Fruit fly (Drosophila melanogaster): ENCODE results near the gene CG13293.

Gene CG13293

DNA sequence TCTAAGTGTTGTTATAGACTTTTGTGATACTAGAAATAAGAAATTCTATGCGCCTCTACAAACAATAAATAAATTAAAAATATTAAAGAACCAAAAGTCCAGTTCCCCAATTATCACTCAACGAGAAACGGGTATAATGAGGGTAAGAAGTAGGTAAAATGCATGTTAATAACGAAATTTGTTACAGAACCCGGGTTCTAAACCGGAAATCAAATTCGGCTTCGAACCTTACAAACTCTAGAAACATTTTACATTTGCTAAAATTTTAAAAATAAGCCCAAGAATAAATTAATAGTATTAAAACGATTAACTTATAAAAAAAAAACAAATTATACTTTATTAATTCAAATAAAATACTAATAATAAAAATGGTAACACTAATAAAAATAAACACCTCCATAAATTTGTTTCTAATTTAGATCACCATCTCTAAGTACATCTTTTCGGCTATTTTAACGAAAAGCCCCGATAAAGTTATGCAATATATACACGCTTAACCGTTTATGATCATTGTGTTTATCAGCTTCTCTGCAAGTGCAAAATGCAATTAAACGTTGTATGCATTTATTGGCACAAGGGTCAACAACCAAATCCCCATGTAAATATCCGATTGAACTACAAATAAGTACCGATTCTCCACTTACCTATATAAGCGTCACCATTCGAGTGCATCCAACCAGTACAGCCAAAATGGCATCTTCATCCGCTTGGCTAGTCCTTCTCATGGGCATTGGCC, 11.1 kb upstream of the CG13293 start, which contains the start of gene CG6602 (continued):
- TF ChIP-seq CG2129 (GFP tag; IDR thresholded peaks at IDR 0.05; ENCODE audit: partially characterized antibody) (no peak), cg (GFP tag; optimal IDR thresholded peaks at IDR 0.05) (no peak), CG9876 (GFP tag; optimal IDR thresholded peaks at IDR 0.05) (peak; percentile 78), caup (GFP tag; optimal IDR thresholded peaks at IDR 0.05; ENCODE audit: severe bottlenecking) (peak; percentile 89), gsb-n (tag; optimal IDR thresholded peaks at IDR 0.05) (peak; percentile 38), CG16815 (GFP tag; optimal IDR thresholded peaks at IDR 0.05) (peak; percentile 35), chn (GFP tag; optimal IDR thresholded peaks at IDR 0.05) (peak; percentile 33), MBD-R2 (GFP tag; IDR thresholded peaks at IDR 0.05) (peak; percentile 43; the same call in 1 of the 2 replicates), Mad (GFP tag; optimal IDR thresholded peaks at IDR 0.05) (peak; percentile 53), CG30431 (GFP tag; optimal IDR thresholded peaks at IDR 0.05) (peak; percentile 67), CG8924 (tag; optimal IDR thresholded peaks at IDR 0.05) (no peak), bcd (GFP tag; optimal IDR thresholded peaks at IDR 0.05) (peak; percentile 87), Ssrp (tag; optimal IDR thresholded peaks at IDR 0.05) (peak; percentile 26), Fer3 (tag; optimal IDR thresholded peaks at IDR 0.05) (peak; percentile 86), zfh2 (GFP tag; optimal IDR thresholded peaks at IDR 0.05) (peak; percentile 38), cas (GFP tag; IDR thresholded peaks at IDR 0.05) (peak; percentile 69), Lhr (GFP tag; optimal IDR thresholded peaks at IDR 0.05) (peak; percentile 41), CTCF (GFP tag; optimal IDR thresholded peaks at IDR 0.05) (peak; percentile 83), Bteb2 (GFP tag; optimal IDR thresholded peaks at IDR 0.05) (peak; percentile 5), Abd-B (GFP tag; optimal IDR thresholded peaks at IDR 0.05) (peak; percentile 18), unc-4 (GFP tag; IDR thresholded peaks at IDR 0.05; ENCODE audit: partially characterized antibody) (no peak), CG32772 (GFP tag; IDR thresholded peaks at IDR 0.05) (peak; percentile 58), Gug (GFP tag; IDR thresholded peaks at IDR 0.05) (peak; percentile 46; the same call in 2 of the 4 replicates), CG1529 (GFP tag; optimal IDR thresholded peaks at IDR 0.05) (peak; percentile 28), otp (GFP tag; IDR thresholded peaks at IDR 0.05) (peak; percentile 76), slou (GFP tag; optimal IDR thresholded peaks at IDR 0.05) (peak; percentile 61), CrebB (tag; optimal IDR thresholded peaks at IDR 0.05) (peak; percentile 5), chif (GFP tag; optimal IDR thresholded peaks at IDR 0.05) (peak; percentile 10 to 51), crc (GFP tag; optimal IDR thresholded peaks at IDR 0.05) (peak; percentile 25), pnt (GFP tag; optimal IDR thresholded peaks at IDR 0.05) (no peak), kay (GFP tag; optimal IDR thresholded peaks at IDR 0.05) (no peak), CG13123 (GFP tag; optimal IDR thresholded peaks at IDR 0.05) (peak; percentile 12), klu (GFP tag; IDR thresholded peaks at IDR 0.05) (0 out of 2 replicates have a peak, but pooled peaks have one; percentile 32), tap (tag; optimal IDR thresholded peaks at IDR 0.05) (peak; percentile 14), B-H2 (GFP tag; optimal IDR thresholded peaks at IDR 0.05) (peak; percentile 68), CG2875 (GFP tag; optimal IDR thresholded peaks at IDR 0.05) (peak; percentile 52), Six4 (GFP tag; optimal IDR thresholded peaks at IDR 0.05) (peak; percentile 26), CG4617 (GFP tag; optimal IDR thresholded peaks at IDR 0.05; ENCODE audit: borderline replicate concordance) (no peak), CG8478 (optimal IDR thresholded peaks at IDR 0.05) (no peak), CG2202 (tag; optimal IDR thresholded peaks at IDR 0.05) (peak; percentile 23), trh (GFP tag; optimal IDR thresholded peaks at IDR 0.05) (peak; percentile 30), CG1832 (GFP tag; optimal IDR thresholded peaks at IDR 0.05) (no peak), Oaz (GFP tag; IDR thresholded peaks at IDR 0.05) (peak; percentile 38; the same call in 1 of the 2 replicates), Optix (GFP tag; IDR thresholded peaks at IDR 0.05) (peak; percentile 5; the same call in 1 of the 3 replicates), CG10431 (GFP tag; optimal IDR thresholded peaks at IDR 0.05) (no peak), vnd (GFP tag; IDR thresholded peaks at IDR 0.05; ENCODE audit: partially characterized antibody) (no peak), hb (GFP tag; IDR thresholded peaks at IDR 0.05; ENCODE audit: partially characterized antibody) (no peak), jigr1 (GFP tag; IDR thresholded peaks at IDR 0.05) (no peak; the same call in 2 of the 3 replicates), wek (GFP tag; optimal IDR thresholded peaks at IDR 0.05) (peak; percentile 6), CG1792 (GFP tag; optimal IDR thresholded peaks at IDR 0.05) (peak; percentile 39)
